Fruit fly (Drosophila melanogaster) Kc167 (cell line): ENCODE measurements around the gene Polr2A.

Source experiments
- Myc ChIP-seq: fragments of >200 bp; optimal IDR thresholded peaks from 2 replicates; lab custom pipeline; 2017; ENCODE audit warnings: missing external identifiers
- Sin3A ChIP-seq: fragments of >200 bp; optimal IDR thresholded peaks from 2 replicates; lab custom pipeline; 2018; ENCODE audit warnings: missing external identifiers
- h ChIP-seq: fragments of >200 bp; optimal IDR thresholded peaks from 3 replicates; lab custom pipeline; 2018; ENCODE audit warnings: missing external identifiers
- insv ChIP-seq: fragments of >200 bp; optimal IDR thresholded peaks from 3 replicates; lab custom pipeline; 2018; ENCODE audit warnings: missing external identifiers
- psq ChIP-seq: fragments of >200 bp; optimal IDR thresholded peaks from 2 replicates; lab custom pipeline; 2017; ENCODE audit warnings: missing external identifiers
- ttk ChIP-seq: sonication (Bioruptor generic); optimal IDR thresholded peaks from 2 replicates; lab custom pipeline; 2017; ENCODE audit warnings: missing external identifiers

dm6 chrX:11576540-11576939 lies 6.4 kb upstream of the Polr2A start, which contains the start of gene CG11695:
- TF ChIP-seq Myc (lab: Kevin White, UChicago): no peak
- no peak for TF ChIP-seq insv (lab: Kevin White, UChicago)
- no peak for TF ChIP-seq psq (lab: Kevin White, UChicago)
- TF ChIP-seq h (lab: Kevin White, UChicago): no peak
- no peak for TF ChIP-seq ttk
- TF ChIP-seq Sin3A (lab: Kevin White, UChicago): no peak
